Worm (Caenorhabditis elegans) whole organism, L4/young adult: ENCODE results near the gene C43H6.6.

ENCODE experiments used
- W03F9.2 ChIP-seq: fragments of 150-350 bp; optimal IDR thresholded peaks from 2 replicates; lab custom pipeline; 2014; ENCODE audit warnings: missing biosample characterization, missing genetic modification characterization
- dao-5 ChIP-seq: sonication (generic microtip); optimal IDR thresholded peaks from 2 replicates; lab custom pipeline; 2016; ENCODE audit warnings: missing genotype, missing genetic modification characterization, moderate library complexity, missing compliant biosample characterization

DNA sequence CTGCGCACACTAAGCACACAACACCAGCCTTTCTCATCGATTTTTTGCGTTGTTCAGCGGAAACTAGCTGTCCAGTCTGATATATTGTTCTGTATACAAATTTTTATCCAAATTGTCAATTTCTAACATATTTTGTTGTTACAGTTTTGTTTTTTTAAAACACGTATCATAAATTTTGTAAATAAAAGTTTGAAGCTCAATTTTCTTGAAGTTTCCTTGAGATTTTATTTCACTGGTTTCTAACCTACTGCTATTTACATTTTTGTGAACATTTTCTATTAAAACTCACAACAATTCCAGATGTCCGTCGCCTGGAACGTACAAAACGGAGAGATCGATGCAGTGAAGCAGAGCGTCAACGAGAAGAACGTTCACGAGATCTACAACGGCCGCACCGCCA is 12.1 kb downstream of the C43H6.6 start, which contains the start of gene mtpn-1:
- no peak for TF ChIP-seq W03F9.2
- no peak for TF ChIP-seq dao-5
